Fruit fly (Drosophila melanogaster): ENCODE data around the gene Gr98d.
A peak's percentile ranks its signal among the peaks of the same experiment; 100 is the strongest.

Gene Gr98d

DNA sequence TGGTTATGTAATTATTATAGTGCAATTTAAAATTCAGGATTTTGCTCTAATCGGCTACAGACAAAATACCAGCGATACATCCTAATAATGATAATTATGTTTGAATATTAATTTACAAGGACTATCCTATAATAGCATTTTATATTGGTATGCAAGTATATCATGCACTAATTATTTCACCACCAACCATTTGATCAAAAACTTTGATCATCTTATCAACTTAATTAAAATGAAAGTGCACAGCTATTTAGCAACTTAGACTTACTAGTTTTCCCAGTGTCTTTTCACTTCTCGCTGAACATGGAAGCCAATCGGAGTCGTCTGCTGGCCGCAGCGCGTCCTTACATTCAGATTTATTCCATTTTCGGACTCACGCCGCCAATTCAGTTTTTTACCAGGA, at the start of gene Gr98d:
Gene Gr98d, plus strand, starts transcription at position 301 of the 400 bp plus-strand sequence.
- TF ChIP-seq jim (GFP tag; optimal IDR thresholded peaks at IDR 0.05) (no peak), sage (GFP tag; optimal IDR thresholded peaks at IDR 0.05) (no peak), Vsx2 (GFP tag; optimal IDR thresholded peaks at IDR 0.05; ENCODE audit: partially characterized antibody) (no peak), dmrt93B (GFP tag; optimal IDR thresholded peaks at IDR 0.05) (no peak), Sp1 (GFP tag; optimal IDR thresholded peaks at IDR 0.05) (no peak), N (GFP tag; optimal IDR thresholded peaks at IDR 0.05) (no peak), HLH106 (tag; optimal IDR thresholded peaks at IDR 0.05) (no peak), Dfd (GFP tag; optimal IDR thresholded peaks at IDR 0.05) (no peak), ey (GFP tag; optimal IDR thresholded peaks at IDR 0.05) (no peak), Rel (GFP tag; optimal IDR thresholded peaks at IDR 0.05) (no peak), Rel (tag; optimal IDR thresholded peaks at IDR 0.05) (no peak), CG32264 (GFP tag; optimal IDR thresholded peaks at IDR 0.05) (no peak)

DNA sequence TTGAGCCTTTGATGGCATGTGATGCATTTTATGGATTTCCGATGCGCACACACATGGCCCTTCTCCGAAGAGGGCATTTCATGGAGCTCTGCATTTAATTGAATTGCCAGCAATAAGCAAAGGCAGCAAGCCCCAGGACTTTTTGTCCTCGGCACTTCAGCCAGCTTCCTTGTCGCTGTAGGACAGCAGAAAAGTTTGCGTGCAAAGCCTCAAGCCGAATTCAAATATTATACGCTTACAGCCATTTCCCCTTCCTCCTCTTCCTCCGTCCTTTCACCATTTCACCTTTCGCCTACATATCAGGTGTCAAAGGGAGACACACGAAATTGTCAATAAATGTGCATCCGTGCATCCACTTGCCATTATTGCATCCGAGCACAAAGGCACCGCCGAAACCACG, 48.2 kb upstream of the Gr98d start:
- TF ChIP-seq sage (GFP tag; optimal IDR thresholded peaks at IDR 0.05): no peak
- TF ChIP-seq Rel (GFP tag; optimal IDR thresholded peaks at IDR 0.05): no peak
- no peak for TF ChIP-seq Rel (tag; optimal IDR thresholded peaks at IDR 0.05)
- no peak for TF ChIP-seq brk (GFP tag; optimal IDR thresholded peaks at IDR 0.05)
- TF ChIP-seq dmrt93B (GFP tag; optimal IDR thresholded peaks at IDR 0.05): no peak
- TF ChIP-seq usp (GFP tag; optimal IDR thresholded peaks at IDR 0.05): no peak
- no peak for TF ChIP-seq GATAd (GFP tag; optimal IDR thresholded peaks at IDR 0.05)
- TF ChIP-seq tai (GFP tag; optimal IDR thresholded peaks at IDR 0.05): no peak
- TF ChIP-seq Abd-B (GFP tag; optimal IDR thresholded peaks at IDR 0.05): no peak
- TF ChIP-seq br (GFP tag; optimal IDR thresholded peaks at IDR 0.05): no peak
- TF ChIP-seq ey (GFP tag; optimal IDR thresholded peaks at IDR 0.05): no peak
- no peak for TF ChIP-seq dsf (GFP tag; optimal IDR thresholded peaks at IDR 0.05; ENCODE audit: borderline replicate concordance)
- TF ChIP-seq CG9705 (GFP tag; optimal IDR thresholded peaks at IDR 0.05): no peak
- TF ChIP-seq N (GFP tag; optimal IDR thresholded peaks at IDR 0.05): no peak
- TF ChIP-seq jim (GFP tag; optimal IDR thresholded peaks at IDR 0.05): no peak
- no peak for TF ChIP-seq Mio (GFP tag; optimal IDR thresholded peaks at IDR 0.05)
- TF ChIP-seq Myc (optimal IDR thresholded peaks at IDR 0.05): no peak
- TF ChIP-seq fru (GFP tag; optimal IDR thresholded peaks at IDR 0.05): no peak

DNA sequence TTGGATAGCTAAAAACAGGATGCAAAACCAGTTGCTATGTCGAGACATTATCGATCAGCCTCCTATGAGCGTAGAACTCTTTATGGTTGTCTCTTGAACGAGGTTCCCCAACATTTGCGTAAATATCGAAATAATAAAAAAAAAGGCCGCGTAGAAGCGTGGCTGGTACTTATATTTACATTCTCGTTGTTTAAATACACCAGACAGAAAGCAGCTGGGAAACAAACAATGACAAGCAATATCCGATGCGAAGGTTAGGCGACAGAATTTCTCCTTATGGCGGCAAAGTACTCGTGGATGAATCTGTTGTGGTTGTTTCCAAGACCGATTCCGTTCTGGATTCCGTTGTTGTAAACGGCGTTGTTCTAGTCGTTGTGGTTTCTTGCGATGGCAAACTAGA, 43.9 kb upstream of the Gr98d start, which contains the start of gene CG43139:
Gene CG43139, minus strand, starts transcription at position 88 of the 400 bp plus-strand sequence.
- peak; percentile 53 for TF ChIP-seq h (GFP tag; optimal IDR thresholded peaks at IDR 0.05)
- no peak for TF ChIP-seq tai (GFP tag; optimal IDR thresholded peaks at IDR 0.05)
- no peak for TF ChIP-seq sv (GFP tag; optimal IDR thresholded peaks at IDR 0.05)
- no peak for TF ChIP-seq Rel (GFP tag; optimal IDR thresholded peaks at IDR 0.05)
- no peak for TF ChIP-seq Rel (tag; optimal IDR thresholded peaks at IDR 0.05)
- TF ChIP-seq sage (GFP tag; optimal IDR thresholded peaks at IDR 0.05): no peak
- peak; percentile 76 for TF ChIP-seq Hr83 (GFP tag; optimal IDR thresholded peaks at IDR 0.05; ENCODE audit: poor library complexity, severe bottlenecking)
- TF ChIP-seq ey (GFP tag; optimal IDR thresholded peaks at IDR 0.05): no peak
- peak; percentile 53 for TF ChIP-seq rgr (GFP tag; optimal IDR thresholded peaks at IDR 0.05)
- no peak for TF ChIP-seq Hr78 (GFP tag; optimal IDR thresholded peaks at IDR 0.05)
- TF ChIP-seq Jra (GFP tag; optimal IDR thresholded peaks at IDR 0.05): no peak
- no peak for TF ChIP-seq Hnf4 (GFP tag; optimal IDR thresholded peaks at IDR 0.05)
- no peak for TF ChIP-seq Mio (GFP tag; optimal IDR thresholded peaks at IDR 0.05)
- no peak for TF ChIP-seq N (GFP tag; optimal IDR thresholded peaks at IDR 0.05)
- TF ChIP-seq woc (GFP tag; optimal IDR thresholded peaks at IDR 0.05): no peak
- TF ChIP-seq Dfd (GFP tag; optimal IDR thresholded peaks at IDR 0.05): no peak
- no peak for TF ChIP-seq dsf (GFP tag; optimal IDR thresholded peaks at IDR 0.05; ENCODE audit: borderline replicate concordance)
- TF ChIP-seq OdsH (GFP tag; optimal IDR thresholded peaks at IDR 0.05): peak; percentile 39
- no peak for TF ChIP-seq foxo (GFP tag; optimal IDR thresholded peaks at IDR 0.05)

DNA sequence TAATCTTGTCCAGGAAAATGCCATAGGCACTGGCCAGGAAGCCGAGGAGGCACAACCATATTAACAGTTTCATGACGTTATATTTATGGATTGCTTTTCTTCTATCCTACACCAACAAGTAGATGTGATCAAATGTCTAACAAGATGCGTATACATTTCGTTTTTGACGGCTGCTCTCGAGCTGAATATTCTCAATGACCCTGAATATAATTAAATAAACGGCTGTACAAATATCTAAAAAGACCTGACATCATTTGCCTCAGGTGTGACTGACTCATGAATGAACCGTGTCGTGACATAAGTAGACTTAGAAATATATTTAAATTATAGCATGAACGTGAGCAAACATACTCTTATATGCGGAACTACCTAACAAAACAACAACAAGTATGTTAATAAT, 43.0 kb upstream of the Gr98d start, which contains the start of gene CG5402:
Gene CG5402, minus strand, starts transcription at position 101 of the 400 bp plus-strand sequence.
- TF ChIP-seq woc (GFP tag; optimal IDR thresholded peaks at IDR 0.05): no peak

DNA sequence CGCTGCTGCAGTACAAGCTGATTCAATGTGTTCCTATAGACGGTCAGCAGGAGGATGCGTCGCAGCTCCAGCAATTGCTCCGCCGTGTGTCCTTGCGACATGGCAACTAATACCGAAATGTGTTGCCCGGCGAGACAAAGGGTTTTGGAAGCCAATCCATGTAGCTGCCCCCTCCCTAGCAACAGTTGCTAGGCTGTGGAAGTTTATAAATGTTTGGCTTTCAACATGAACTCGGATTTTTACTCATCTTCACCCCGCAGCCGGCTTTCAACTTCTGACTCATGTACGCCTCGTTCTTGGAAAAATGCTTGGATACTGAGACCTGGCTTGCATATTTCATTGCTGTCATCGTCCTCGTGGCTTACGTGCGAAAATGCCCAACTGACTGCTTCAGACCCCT, 28.7 kb upstream of the Gr98d start, which contains the start of gene CG13972:
Gene CG13972, minus strand, starts transcription at position 101 of the 400 bp plus-strand sequence.
- TF ChIP-seq jim (GFP tag; optimal IDR thresholded peaks at IDR 0.05) (no peak), Dif (GFP tag; optimal IDR thresholded peaks at IDR 0.05; ENCODE audit: partially characterized antibody) (no peak), lola (GFP tag; optimal IDR thresholded peaks at IDR 0.05) (no peak), dmrt93B (GFP tag; optimal IDR thresholded peaks at IDR 0.05) (no peak), CG9705 (GFP tag; optimal IDR thresholded peaks at IDR 0.05) (no peak), psq (GFP tag; optimal IDR thresholded peaks at IDR 0.05) (no peak), br (GFP tag; optimal IDR thresholded peaks at IDR 0.05) (no peak), sage (GFP tag; optimal IDR thresholded peaks at IDR 0.05) (no peak), h (GFP tag; optimal IDR thresholded peaks at IDR 0.05) (no peak), usp (GFP tag; optimal IDR thresholded peaks at IDR 0.05) (no peak), ey (GFP tag; optimal IDR thresholded peaks at IDR 0.05) (no peak), foxo (GFP tag; optimal IDR thresholded peaks at IDR 0.05) (no peak), HLH106 (tag; optimal IDR thresholded peaks at IDR 0.05) (no peak), GATAd (GFP tag; optimal IDR thresholded peaks at IDR 0.05) (no peak)
